Worm (Caenorhabditis elegans): Measurements from ENCODE around the gene tsen-34.

The tsen-34 gene

DNA sequence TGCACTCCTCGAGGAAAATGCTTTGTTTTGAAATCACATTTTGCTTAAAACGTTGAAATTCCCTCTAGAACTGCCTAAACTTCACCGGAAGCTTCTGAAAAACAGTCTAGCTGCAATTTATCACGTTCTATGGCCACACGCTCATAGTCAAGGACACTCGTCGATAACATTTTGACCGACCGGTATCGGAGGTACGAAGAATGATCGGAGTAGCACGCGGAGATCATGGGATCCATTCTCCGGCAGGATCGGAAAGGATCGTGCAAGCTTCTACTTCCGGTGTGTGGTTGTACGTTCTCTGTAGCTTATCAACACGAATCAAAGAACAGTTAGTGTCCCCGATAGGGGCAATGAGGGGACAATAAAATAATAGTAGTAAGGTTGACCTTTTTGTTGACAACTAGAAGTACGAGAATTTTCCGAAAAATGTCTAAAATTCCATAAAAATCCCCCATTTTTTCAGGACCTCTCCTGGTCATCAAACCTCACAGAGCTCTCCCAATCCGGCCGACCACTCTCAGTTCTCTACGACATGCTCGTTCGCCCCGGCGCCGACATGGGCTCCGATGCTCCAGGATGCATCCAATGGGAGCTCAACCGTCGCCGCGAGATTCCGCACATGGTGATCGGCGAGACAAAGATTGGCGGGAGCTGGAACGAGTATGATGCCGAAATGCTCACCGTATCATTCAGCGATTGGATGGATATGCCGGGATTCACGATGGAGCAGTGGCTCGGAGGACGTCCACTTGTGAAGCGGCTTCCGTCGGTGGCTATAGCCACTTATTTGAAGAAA is 38.0 kb downstream of the tsen-34 start (continued):
- no peak for TF ChIP-seq unc-86 (tag; optimal IDR thresholded peaks at IDR 0.05)
- no peak for TF ChIP-seq efl-1 (optimal IDR thresholded peaks at IDR 0.05)
- TF ChIP-seq efl-1 (GFP tag; optimal IDR thresholded peaks at IDR 0.05 in 1 of 2) = peak in 1 of 2 experiments; percentile 49
- TF ChIP-seq ama-1 (optimal IDR thresholded peaks at IDR 0.05) = no peak
- no peak for TF ChIP-seq lin-39 (tag; optimal IDR thresholded peaks at IDR 0.05)
- TF ChIP-seq C16A3.4 (tag; optimal IDR thresholded peaks at IDR 0.05) = no peak
- no peak for TF ChIP-seq rnt-1 (tag; optimal IDR thresholded peaks at IDR 0.05)
- no peak for TF ChIP-seq mep-1 (tag; optimal IDR thresholded peaks at IDR 0.05)
- TF ChIP-seq swsn-7 (tag; optimal IDR thresholded peaks at IDR 0.05) = no peak
- TF ChIP-seq egl-27 (tag; optimal IDR thresholded peaks at IDR 0.05) = no peak
- no peak for TF ChIP-seq egl-13 (tag; optimal IDR thresholded peaks at IDR 0.05)
- TF ChIP-seq mef-2 (tag; optimal IDR thresholded peaks at IDR 0.05) = no peak
- TF ChIP-seq ceh-88 (GFP tag; IDR thresholded peaks at IDR 0.05) = no peak
- TF ChIP-seq nhr-90 (tag; optimal IDR thresholded peaks at IDR 0.05; ENCODE audit: poor library complexity) = peak; percentile 58
- TF ChIP-seq aly-2 (tag; optimal IDR thresholded peaks at IDR 0.05) = no peak
- no peak for TF ChIP-seq fkh-10 (GFP tag; optimal IDR thresholded peaks at IDR 0.05)
- TF ChIP-seq nhr-85 (tag) = peak; percentile 79
- peak; percentile 64 for TF ChIP-seq nhr-71 (tag; optimal IDR thresholded peaks at IDR 0.05)
- peak; percentile 31 for TF ChIP-seq nhr-47 (tag; optimal IDR thresholded peaks at IDR 0.05)
- peak in 1 of 2 experiments; percentile 49 for TF ChIP-seq lin-35 (GFP tag; optimal IDR thresholded peaks at IDR 0.05)
- TF ChIP-seq ztf-4 (tag; optimal IDR thresholded peaks at IDR 0.05) = no peak
- TF ChIP-seq ceh-63 (GFP tag; optimal IDR thresholded peaks at IDR 0.05) = no peak
- TF ChIP-seq unc-130 (tag; optimal IDR thresholded peaks at IDR 0.05) = peak; percentile 76
- TF ChIP-seq C04F5.9 (tag; optimal IDR thresholded peaks at IDR 0.05) = no peak
- no peak for TF ChIP-seq hlh-17 (GFP tag; optimal IDR thresholded peaks at IDR 0.05; ENCODE audit: borderline replicate concordance)
- no peak for TF ChIP-seq ceh-8 (GFP tag; optimal IDR thresholded peaks at IDR 0.05)
- TF ChIP-seq nhr-11 (tag; optimal IDR thresholded peaks at IDR 0.05) = no peak
- TF ChIP-seq elt-2 (tag; optimal IDR thresholded peaks at IDR 0.05) = peak; percentile 27
- no peak for TF ChIP-seq nhr-84 (tag; optimal IDR thresholded peaks at IDR 0.05)
- no peak for TF ChIP-seq ets-5 (GFP tag; IDR thresholded peaks at IDR 0.05)
- TF ChIP-seq dpl-1 (GFP tag; optimal IDR thresholded peaks at IDR 0.05) = no peak
- no peak for TF ChIP-seq vab-15 (tag; optimal IDR thresholded peaks at IDR 0.05)
- no peak for TF ChIP-seq lin-15B (tag; optimal IDR thresholded peaks at IDR 0.05)
- no peak for TF ChIP-seq alr-1 (tag; optimal IDR thresholded peaks at IDR 0.05; ENCODE audit: borderline replicate concordance)
- peak; percentile 35; the same call in 1 of the 2 replicates for TF ChIP-seq grh-1 (GFP tag; IDR thresholded peaks at IDR 0.05)
- TF ChIP-seq irx-1 (tag; optimal IDR thresholded peaks at IDR 0.05) = no peak

DNA sequence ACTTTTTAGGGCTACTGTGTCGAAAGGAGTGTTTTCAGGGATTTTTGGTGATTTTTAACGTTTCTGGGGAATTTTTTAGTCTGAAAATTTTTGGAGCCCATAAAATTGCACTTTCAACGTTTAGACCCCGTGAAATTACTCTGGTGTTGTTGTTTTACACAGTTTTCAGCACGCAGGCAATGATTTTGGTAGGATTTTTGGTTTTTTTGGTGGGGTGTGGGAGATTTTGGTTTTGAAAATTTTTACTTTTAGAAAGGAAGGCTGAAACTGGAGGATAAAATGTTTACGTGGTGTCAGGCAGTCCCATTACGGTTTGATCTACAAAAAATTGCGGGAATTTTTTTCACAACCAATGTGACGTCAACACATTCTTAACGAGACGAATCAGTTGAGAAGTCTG is 40.0 kb downstream of the tsen-34 start:
- TF ChIP-seq aly-2 (tag; optimal IDR thresholded peaks at IDR 0.05) (peak; percentile 29), fkh-8 (tag; optimal IDR thresholded peaks at IDR 0.05) (no peak), nhr-12 (tag; optimal IDR thresholded peaks at IDR 0.05) (no peak), isw-1 (GFP tag; IDR thresholded peaks at IDR 0.05) (no peak), egl-27 (tag; optimal IDR thresholded peaks at IDR 0.05) (no peak), ama-1 (optimal IDR thresholded peaks at IDR 0.05) (peak; percentile 17)

- no peak for TF ChIP-seq fkh-10 (GFP tag; optimal IDR thresholded peaks at IDR 0.05)
- TF ChIP-seq C34B4.2 (tag; optimal IDR thresholded peaks at IDR 0.05) = no peak
- no peak for TF ChIP-seq aly-2 (tag; optimal IDR thresholded peaks at IDR 0.05)
Observed at ce11 chrIV:4219983-4220382, 41.7 kb downstream of the tsen-34 start, which contains the start of gene F30B5.11. Gene F30B5.11 (minus strand): TSS chrIV:4220083.

Measured in whole organism, L1 larva.